Fruit fly (Drosophila melanogaster): ENCODE results near the gene Mhcl.

Mhcl gene

dm6 chr3R:16146632-16147453 lies 48.3 kb upstream of the Mhcl start, which contains the start of the genes Mic26-27 and CG5916 (continued):
- TF ChIP-seq tll (GFP tag; optimal IDR thresholded peaks at IDR 0.05) (peak; percentile 7 to 92), CG1603 (tag; optimal IDR thresholded peaks at IDR 0.05) (peak; percentile 92), tx (GFP tag; optimal IDR thresholded peaks at IDR 0.05) (peak; percentile 78), CG7745 (tag; optimal IDR thresholded peaks at IDR 0.05) (no peak), maf-S (GFP tag; optimal IDR thresholded peaks at IDR 0.05) (peak; percentile 61), Hmr (GFP tag; optimal IDR thresholded peaks at IDR 0.05) (peak; percentile 80), CG2199 (GFP tag; IDR thresholded peaks at IDR 0.05) (no peak; the same call in 1 of the 3 replicates), CG10565 (GFP tag; optimal IDR thresholded peaks at IDR 0.05) (peak; percentile 2), tgo (GFP tag; IDR thresholded peaks at IDR 0.05) (peak; percentile 81), nerfin-2 (GFP tag; IDR thresholded peaks at IDR 0.05; ENCODE audit: partially characterized antibody) (peak; percentile 100), CG9215 (GFP tag; IDR thresholded peaks at IDR 0.05) (peak; percentile 79), Dip3 (GFP tag; optimal IDR thresholded peaks at IDR 0.05) (peak; percentile 79), al (GFP tag; IDR thresholded peaks at IDR 0.05) (peak; percentile 60; the same call in 1 of the 2 replicates), E2f2 (GFP tag; IDR thresholded peaks at IDR 0.05) (no peak), CG6272 (GFP tag; IDR thresholded peaks at IDR 0.05) (peak; percentile 90), CG13894 (tag; optimal IDR thresholded peaks at IDR 0.05) (no peak), CG15601 (tag; optimal IDR thresholded peaks at IDR 0.05) (peak; percentile 71), CG11456 (GFP tag; IDR thresholded peaks at IDR 0.05) (peak; percentile 80; the same call in 2 of the 3 replicates), Opbp (GFP tag; IDR thresholded peaks at IDR 0.05; ENCODE audit: partially characterized antibody) (peak; percentile 98), kah (GFP tag; optimal IDR thresholded peaks at IDR 0.05) (no peak), crp (GFP tag; optimal IDR thresholded peaks at IDR 0.05) (peak; percentile 75 to 91), grn (GFP tag; optimal IDR thresholded peaks at IDR 0.05) (peak; percentile 25), Bgb (GFP tag; IDR thresholded peaks at IDR 0.05; ENCODE audit: partially characterized antibody) (peak; percentile 99), CG16815 (GFP tag; optimal IDR thresholded peaks at IDR 0.05) (peak; percentile 85), ftz-f1 (GFP tag; optimal IDR thresholded peaks at IDR 0.05) (peak; percentile 85), Hey (tag; optimal IDR thresholded peaks at IDR 0.05) (peak; percentile 8), NFAT (GFP tag; IDR thresholded peaks at IDR 0.05) (peak; percentile 82), CG14860 (GFP tag; IDR thresholded peaks at IDR 0.05; ENCODE audit: partially characterized antibody) (peak; percentile 100), Mad (GFP tag; optimal IDR thresholded peaks at IDR 0.05) (peak; percentile 77), vnd (GFP tag; IDR thresholded peaks at IDR 0.05; ENCODE audit: partially characterized antibody) (peak; percentile 100), hbn (GFP tag; IDR thresholded peaks at IDR 0.05; ENCODE audit: partially characterized antibody) (peak; percentile 99), dm (GFP tag; optimal IDR thresholded peaks at IDR 0.05) (peak; percentile 95), sim (GFP tag; IDR thresholded peaks at IDR 0.05) (no peak), CG8281 (tag; optimal IDR thresholded peaks at IDR 0.05) (no peak), CG43689 (GFP tag; IDR thresholded peaks at IDR 0.05) (no peak), sens-2 (GFP tag; IDR thresholded peaks at IDR 0.05) (0 out of 2 replicates have a peak, but pooled peaks have one; percentile 14), prd (optimal IDR thresholded peaks at IDR 0.05) (no peak), prd (GFP tag; IDR thresholded peaks at IDR 0.05) (peak; percentile 92), Lim3 (GFP tag; IDR thresholded peaks at IDR 0.05) (0 out of 2 replicates have a peak, but pooled peaks have one; percentile 36), hth (optimal IDR thresholded peaks at IDR 0.05) (no peak), HmgZ (tag; optimal IDR thresholded peaks at IDR 0.05) (peak; percentile 83), pb (GFP tag; optimal IDR thresholded peaks at IDR 0.05) (peak; percentile 71), Oaz (GFP tag; IDR thresholded peaks at IDR 0.05) (peak; percentile 79), CG12744 (GFP tag; optimal IDR thresholded peaks at IDR 0.05) (peak; percentile 62), HLH4C (GFP tag; IDR thresholded peaks at IDR 0.05; ENCODE audit: partially characterized antibody) (peak; percentile 100), CG13424 (tag; optimal IDR thresholded peaks at IDR 0.05) (peak; percentile 95), aop (GFP tag; IDR thresholded peaks at IDR 0.05) (no peak), PHDP (tag; optimal IDR thresholded peaks at IDR 0.05) (peak; percentile 80)
